Worm (Caenorhabditis elegans) whole organism, mixed stage, embryonic: ENCODE measurements around the gene dhs-11.

Experiments
- flh-1 ChIP-seq: fragments of 200-800 bp; sonication (Bioruptor generic); optimal IDR thresholded peaks from 2 replicates; lab custom pipeline; 2018; ENCODE audit warnings: mild to moderate bottlenecking, missing genetic modification characterization, moderate library complexity, missing compliant biosample characterization
- nhr-12 ChIP-seq: fragments of 150-350 bp; optimal IDR thresholded peaks from 2 replicates; lab custom pipeline; 2014; ENCODE audit warnings: missing biosample characterization, missing genetic modification characterization

DNA sequence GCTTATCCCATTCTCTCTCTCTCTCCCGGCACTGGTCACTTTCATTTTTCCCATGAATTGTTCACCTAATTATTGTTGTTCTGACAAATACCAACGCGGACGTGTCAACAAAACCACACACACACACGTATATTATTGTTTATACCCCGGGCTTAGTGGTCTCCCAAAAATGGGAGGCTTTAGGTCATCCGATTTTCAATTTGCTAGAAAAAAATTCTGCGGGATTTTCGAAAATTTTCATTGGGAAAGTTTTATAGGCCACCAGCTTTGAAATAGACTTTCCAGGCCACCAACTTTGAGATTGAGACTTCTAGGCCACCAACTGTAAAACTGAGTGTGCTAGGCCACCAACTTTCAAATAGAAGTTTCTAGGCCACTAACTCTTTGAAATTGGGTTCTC lies 4.7 kb downstream of the dhs-11 start:
- no peak for TF ChIP-seq nhr-12 (tag; lab: Kevin White, UChicago)
- no peak for TF ChIP-seq flh-1
